Worm (Caenorhabditis elegans) whole organism, mixed stage, embryonic: ENCODE data around the gene rpn-1.

Experiments
- M03D4.4 ChIP-seq: sonication (generic microtip); optimal IDR thresholded peaks from 2 replicates; lab custom pipeline; 2017; ENCODE audit warnings: mild to moderate bottlenecking, missing genetic modification characterization, missing compliant biosample characterization
- bed-3 ChIP-seq: fragments of 200-800 bp; sonication (Bioruptor generic); optimal IDR thresholded peaks from 3 replicates; lab custom pipeline; 2018; ENCODE audit warnings: mild to moderate bottlenecking, missing genetic modification characterization, moderate library complexity, missing compliant biosample characterization
- blmp-1 ChIP-seq: fragments of 150-350 bp; optimal IDR thresholded peaks from 2 replicates; lab custom pipeline; 2014; ENCODE audit warnings: missing biosample characterization, missing genetic modification characterization
- ceh-39 ChIP-seq: fragments of 150-350 bp; optimal IDR thresholded peaks from 2 replicates; lab custom pipeline; 2014; ENCODE audit warnings: missing biosample characterization, missing genetic modification characterization
- ceh-43 ChIP-seq: fragments of 200-800 bp; sonication (Bioruptor generic); optimal IDR thresholded peaks from 2 replicates; lab custom pipeline; 2018; ENCODE audit warnings: mild to moderate bottlenecking, missing genetic modification characterization, moderate library complexity, missing compliant biosample characterization
- ceh-83 ChIP-seq: fragments of 200-800 bp; sonication (Bioruptor generic); optimal IDR thresholded peaks from 2 replicates; lab custom pipeline; 2018; ENCODE audit warnings: mild to moderate bottlenecking, missing genetic modification characterization, missing compliant biosample characterization
- ces-1 ChIP-seq: fragments of 150-350 bp; optimal IDR thresholded peaks from 2 replicates; lab custom pipeline; 2014; ENCODE audit warnings: missing biosample characterization, missing genetic modification reagents, missing genetic modification characterization
- cnd-1 ChIP-seq: fragments of 200-800 bp; sonication (Bioruptor generic); optimal IDR thresholded peaks from 2 replicates; lab custom pipeline; 2018; ENCODE audit warnings: mild to moderate bottlenecking, missing genetic modification characterization, missing compliant biosample characterization
- drap-1 ChIP-seq: fragments of 200-800 bp; sonication (Bioruptor generic); optimal IDR thresholded peaks from 3 replicates; lab custom pipeline; 2018; ENCODE audit warnings: mild to moderate bottlenecking, missing genetic modification characterization, missing compliant biosample characterization
- elt-1 ChIP-seq: sonication (generic microtip); optimal IDR thresholded peaks from 2 replicates; lab custom pipeline; 2017; ENCODE audit warnings: missing genetic modification characterization, mild to moderate bottlenecking, missing compliant biosample characterization, antibody characterized with exemption, moderate library complexity, borderline replicate concordance; ENCODE audit not compliant: insufficient read depth
- elt-3 ChIP-seq: fragments of 150-350 bp; optimal IDR thresholded peaks from 2 replicates; lab custom pipeline; 2014; ENCODE audit warnings: missing biosample characterization, missing genetic modification characterization
- flh-1 ChIP-seq: fragments of 200-800 bp; sonication (Bioruptor generic); optimal IDR thresholded peaks from 2 replicates; lab custom pipeline; 2018; ENCODE audit warnings: mild to moderate bottlenecking, missing genetic modification characterization, moderate library complexity, missing compliant biosample characterization
- ham-2 ChIP-seq: fragments of 200-800 bp; sonication (Bioruptor generic); optimal IDR thresholded peaks from 2 replicates; lab custom pipeline; 2018; ENCODE audit warnings: mild to moderate bottlenecking, missing genetic modification characterization, missing compliant biosample characterization
- hlh-1 ChIP-seq: fragments of 150-350 bp; optimal IDR thresholded peaks from 2 replicates; lab custom pipeline; 2014; ENCODE audit warnings: missing biosample characterization, missing genetic modification reagents, missing genetic modification characterization
- lin-13 ChIP-seq: fragments of 150-350 bp; optimal IDR thresholded peaks from 2 replicates; lab custom pipeline; 2014; ENCODE audit warnings: missing biosample characterization, missing genetic modification characterization
- lin-32 ChIP-seq: fragments of 200-800 bp; sonication (Bioruptor generic); optimal IDR thresholded peaks from 2 replicates; lab custom pipeline; 2018; ENCODE audit warnings: mild to moderate bottlenecking, missing genetic modification characterization, missing compliant biosample characterization
- lsy-2 ChIP-seq: fragments of 150-350 bp; optimal IDR thresholded peaks from 2 replicates; lab custom pipeline; 2014; ENCODE audit warnings: missing biosample characterization, missing genetic modification characterization
- mab-5 ChIP-seq: fragments of 150-350 bp; optimal IDR thresholded peaks from 2 replicates; lab custom pipeline; 2014; ENCODE audit warnings: missing biosample characterization, missing genetic modification characterization
- mep-1 ChIP-seq: fragments of 150-350 bp; optimal IDR thresholded peaks from 2 replicates; lab custom pipeline; 2017; ENCODE audit warnings: missing biosample characterization, missing genetic modification reagents, missing genetic modification characterization, inconsistent platforms
- mls-2 ChIP-seq: sonication (generic microtip); optimal IDR thresholded peaks from 2 replicates; lab custom pipeline; 2016; ENCODE audit warnings: mild to moderate bottlenecking, missing genetic modification characterization, moderate library complexity, missing compliant biosample characterization
- nhr-12 ChIP-seq: fragments of 150-350 bp; optimal IDR thresholded peaks from 2 replicates; lab custom pipeline; 2014; ENCODE audit warnings: missing biosample characterization, missing genetic modification characterization
- nhr-2 ChIP-seq: fragments of 150-350 bp; optimal IDR thresholded peaks from 2 replicates; lab custom pipeline; 2014; ENCODE audit warnings: missing biosample characterization, missing genetic modification characterization
- nhr-237 ChIP-seq: fragments of 150-350 bp; optimal IDR thresholded peaks from 2 replicates; lab custom pipeline; 2014; ENCODE audit warnings: missing biosample characterization, missing genetic modification characterization
- nhr-28 ChIP-seq: fragments of 150-350 bp; optimal IDR thresholded peaks from 2 replicates; lab custom pipeline; 2014; ENCODE audit warnings: missing biosample characterization, missing genetic modification characterization
- nhr-76 ChIP-seq: sonication (generic microtip); optimal IDR thresholded peaks from 2 replicates; lab custom pipeline; 2017; ENCODE audit warnings: missing biosample characterization, missing genetic modification characterization
- pha-4 ChIP-seq: fragments of 150-350 bp; optimal IDR thresholded peaks from 2 replicates; lab custom pipeline; 2018; ENCODE audit warnings: missing biosample characterization, missing genetic modification reagents, missing genetic modification characterization
- sem-2 ChIP-seq: fragments of 200-800 bp; sonication (Bioruptor generic); optimal IDR thresholded peaks from 2 replicates; lab custom pipeline; 2018; ENCODE audit warnings: mild to moderate bottlenecking, missing genetic modification characterization, missing compliant biosample characterization
- snpc-4 ChIP-seq: fragments of 150-350 bp; optimal IDR thresholded peaks from 2 replicates; lab custom pipeline; 2014; ENCODE audit warnings: missing biosample characterization, missing genetic modification characterization
- sptf-1 ChIP-seq: sonication (generic microtip); optimal IDR thresholded peaks from 2 replicates; lab custom pipeline; 2017; ENCODE audit warnings: mild to moderate bottlenecking, missing genetic modification characterization, moderate library complexity, missing compliant biosample characterization
- unc-120 ChIP-seq: sonication (generic microtip); optimal IDR thresholded peaks from 2 replicates; lab custom pipeline; 2017; ENCODE audit warnings: missing genetic modification characterization, missing compliant biosample characterization; ENCODE audit not compliant: poor library complexity, severe bottlenecking
- unc-39 ChIP-seq: fragments of 150-350 bp; optimal IDR thresholded peaks from 2 replicates; lab custom pipeline; 2014; ENCODE audit warnings: missing biosample characterization, missing genetic modification characterization
- unc-62 ChIP-seq: fragments of 150-350 bp; optimal IDR thresholded peaks from 2 replicates; lab custom pipeline; 2014; ENCODE audit warnings: missing biosample characterization, missing genetic modification reagents, missing genetic modification characterization
- zip-8 ChIP-seq: fragments of 150-350 bp; optimal IDR thresholded peaks from 2 replicates; lab custom pipeline; 2014; ENCODE audit warnings: missing biosample characterization, missing genetic modification characterization
- ztf-11 ChIP-seq: fragments of 150-350 bp; optimal IDR thresholded peaks from 2 replicates; lab custom pipeline; 2014; ENCODE audit warnings: missing biosample characterization, missing genetic modification characterization

The rpn-1 gene

ce11 chrIV:6907487-6907886 lies 2.2 kb downstream of the rpn-1 start:
- TF ChIP-seq sem-2 (no peak), lin-13 (tag; lab: Kevin White, UChicago) (no peak), nhr-76 (tag; lab: Kevin White, UChicago) (no peak), M03D4.4 (no peak), sptf-1 (tag; lab: Kevin White, UChicago) (no peak), ces-1 (GFP tag; lab: Kevin White, UChicago) (no peak)

DNA sequence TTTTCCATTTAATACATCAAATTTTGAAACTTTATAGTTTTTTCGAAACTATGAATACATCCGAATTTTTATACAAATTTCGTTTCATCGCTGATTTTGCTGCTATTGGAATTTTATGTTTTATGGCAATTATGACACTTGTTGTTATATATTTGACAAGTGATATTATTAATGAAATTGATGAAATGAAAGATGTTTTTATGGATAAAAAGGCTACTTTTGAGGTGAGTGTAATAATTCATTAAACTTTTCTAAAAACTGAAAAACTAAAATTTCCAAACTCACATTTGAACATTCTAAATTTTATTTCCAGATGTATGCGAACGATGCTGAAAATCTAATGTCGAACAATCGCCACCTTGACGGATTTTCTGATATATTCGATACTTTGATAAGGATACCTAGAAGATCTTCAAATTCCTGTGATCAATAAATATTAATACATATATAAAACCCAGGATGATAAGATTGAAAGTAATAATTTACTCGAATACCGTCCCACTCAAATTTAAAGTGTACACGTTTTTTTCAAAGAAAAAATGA lies 3.7 kb downstream of the rpn-1 start, which contains the start of the genes T22D1.17 and T22D1.8:
T22D1.17 (plus strand) TSS at position 51 of the 543 bp plus-strand sequence.
T22D1.8 (minus strand) TSS at position 402 of the 543 bp plus-strand sequence.
- TF ChIP-seq lin-13 (tag; lab: Kevin White, UChicago) = no peak
- TF ChIP-seq ham-2 = no peak
- TF ChIP-seq pha-4 (tag; lab: Kevin White, UChicago) = no peak
- no peak for TF ChIP-seq nhr-28
- TF ChIP-seq ceh-83 (GFP tag; lab: Kevin White, UChicago) = no peak
- no peak for TF ChIP-seq unc-62
- TF ChIP-seq ceh-39 (tag; lab: Kevin White, UChicago) = no peak
- TF ChIP-seq bed-3 (GFP tag; lab: Kevin White, UChicago) = no peak
- TF ChIP-seq ceh-43 (GFP tag; lab: Kevin White, UChicago) = no peak
- no peak for TF ChIP-seq drap-1 (GFP tag; lab: Kevin White, UChicago)
- TF ChIP-seq elt-3 = no peak
- TF ChIP-seq zip-8 = no peak
- TF ChIP-seq lsy-2 = no peak
- TF ChIP-seq M03D4.4 = no peak
- no peak for TF ChIP-seq sem-2
- no peak for TF ChIP-seq elt-1 (tag; lab: Kevin White, UChicago)
- no peak for TF ChIP-seq blmp-1 (tag; lab: Kevin White, UChicago)
- TF ChIP-seq mls-2 (tag; lab: Kevin White, UChicago) = no peak
- no peak for TF ChIP-seq mab-5 (tag; lab: Kevin White, UChicago)

DNA sequence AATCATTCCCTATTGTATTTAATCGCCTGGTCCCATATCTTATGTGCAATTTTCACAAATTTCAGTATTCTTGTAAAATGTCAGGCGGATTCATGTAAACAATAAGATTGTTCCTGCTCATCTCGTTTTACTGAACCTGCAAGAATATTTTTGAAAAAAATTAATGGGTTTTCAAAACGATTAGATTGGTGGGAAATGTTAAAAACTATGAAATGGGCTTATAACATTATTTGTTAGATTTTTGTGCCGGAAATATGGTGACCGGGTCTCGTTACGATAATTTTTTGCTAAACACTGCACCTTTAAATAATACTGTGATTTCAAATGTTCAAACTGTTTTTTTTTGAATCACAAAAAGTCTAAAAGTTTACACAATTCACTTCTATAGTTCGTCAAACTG lies 4.3 kb downstream of the rpn-1 start:
- TF ChIP-seq unc-120 (tag; lab: Kevin White, UChicago) (no peak), ceh-43 (GFP tag; lab: Kevin White, UChicago) (no peak), M03D4.4 (no peak), blmp-1 (tag; lab: Kevin White, UChicago) (no peak), ztf-11 (no peak), zip-8 (no peak), sptf-1 (tag; lab: Kevin White, UChicago) (no peak), drap-1 (GFP tag; lab: Kevin White, UChicago) (no peak), mep-1 (no peak), sem-2 (no peak), mab-5 (tag; lab: Kevin White, UChicago) (no peak), ceh-83 (GFP tag; lab: Kevin White, UChicago) (no peak), unc-39 (tag; lab: Kevin White, UChicago) (no peak), elt-3 (no peak), unc-62 (no peak), lin-32 (GFP tag; lab: Kevin White, UChicago) (no peak), pha-4 (tag; lab: Kevin White, UChicago) (no peak)

- TF ChIP-seq cnd-1 (tag; lab: Kevin White, UChicago) = no peak
- TF ChIP-seq nhr-2 (tag; lab: Kevin White, UChicago) = no peak
- TF ChIP-seq nhr-12 (tag; lab: Kevin White, UChicago) = no peak
- TF ChIP-seq ztf-11 = no peak
- TF ChIP-seq elt-3 = no peak
- TF ChIP-seq ceh-43 (GFP tag; lab: Kevin White, UChicago) = no peak
- TF ChIP-seq lsy-2 = no peak
- TF ChIP-seq pha-4 (tag; lab: Kevin White, UChicago) = no peak
- no peak for TF ChIP-seq hlh-1
- TF ChIP-seq mls-2 (tag; lab: Kevin White, UChicago) = no peak
- TF ChIP-seq ceh-83 (GFP tag; lab: Kevin White, UChicago) = no peak
- TF ChIP-seq, all 35 proteins: peak for 0
Observed at ce11 chrIV:6904606-6905005, 5.1 kb downstream of the rpn-1 start.

DNA sequence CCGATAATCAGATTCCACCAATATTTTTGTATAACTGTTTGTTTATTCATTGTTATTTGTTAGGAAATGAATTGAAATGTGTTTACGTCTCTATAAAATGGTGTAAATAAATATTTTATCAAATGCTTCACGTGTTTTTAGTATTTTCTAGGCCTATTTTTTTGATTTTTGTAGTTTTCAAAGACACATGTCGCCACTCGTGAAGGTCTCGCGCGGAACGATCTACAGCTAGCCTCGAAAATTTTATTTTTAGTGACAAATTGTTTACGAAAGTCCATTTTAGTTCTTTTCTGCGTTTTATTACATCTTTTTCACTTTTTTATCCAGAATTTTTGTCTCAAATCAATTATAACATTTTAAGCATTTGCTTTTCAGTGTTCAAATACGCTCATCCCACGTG lies 6.1 kb downstream of the rpn-1 start, which contains the start of gene T22D1.5:
T22D1.5 (plus strand) TSS at position 376 of the 400 bp plus-strand sequence.
- TF ChIP-seq elt-3 = no peak
- no peak for TF ChIP-seq nhr-237 (tag; lab: Kevin White, UChicago)
- TF ChIP-seq sem-2 = no peak
- no peak for TF ChIP-seq flh-1 (GFP tag; lab: Kevin White, UChicago)
- no peak for TF ChIP-seq bed-3 (GFP tag; lab: Kevin White, UChicago)
- no peak for TF ChIP-seq pha-4 (tag; lab: Kevin White, UChicago)
- no peak for TF ChIP-seq unc-120 (tag; lab: Kevin White, UChicago)
- no peak for TF ChIP-seq ceh-83 (GFP tag; lab: Kevin White, UChicago)
- TF ChIP-seq unc-62 = no peak
- no peak for TF ChIP-seq snpc-4 (tag; lab: Kevin White, UChicago)
- TF ChIP-seq nhr-12 (tag; lab: Kevin White, UChicago) = no peak
- TF ChIP-seq ceh-39 (tag; lab: Kevin White, UChicago) = no peak
